Fruit fly (Drosophila melanogaster): Measurements from ENCODE around the gene HP1b.

HP1b gene

DNA sequence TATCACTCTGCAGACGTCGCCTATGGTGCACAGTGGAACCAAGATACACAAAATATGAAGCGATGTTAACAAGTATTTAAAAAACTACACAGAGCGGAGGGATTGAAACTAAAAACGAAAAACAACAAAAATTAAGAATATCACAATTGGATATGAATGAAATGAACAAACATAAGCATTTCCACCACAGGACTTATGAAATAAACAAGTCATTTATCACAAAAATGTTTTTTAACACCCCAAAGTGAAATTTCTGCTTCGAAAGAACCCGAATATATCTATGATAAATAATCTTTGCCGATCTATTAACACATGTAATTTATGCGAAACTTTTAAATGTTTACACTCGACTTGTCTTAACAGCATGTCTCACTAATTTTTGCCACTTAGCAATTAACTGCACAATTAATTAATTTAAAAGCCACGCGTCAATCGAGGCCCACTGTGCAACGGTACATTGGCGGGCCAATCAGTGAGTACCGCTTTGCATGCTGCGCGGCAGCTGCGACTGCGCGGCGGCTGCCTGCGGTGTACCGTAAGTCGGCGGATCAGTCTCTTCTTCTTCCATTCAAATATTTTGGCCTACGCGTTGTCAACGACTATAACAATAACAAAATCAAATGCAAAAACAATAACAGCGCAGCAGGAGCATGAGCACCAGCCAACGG lies 38.9 kb upstream of the HP1b start (continued):
- TF ChIP-seq Blimp-1 (GFP tag; optimal IDR thresholded peaks at IDR 0.05): no peak
- TF ChIP-seq Eip75B (GFP tag; optimal IDR thresholded peaks at IDR 0.05): peak; percentile 13
- TF ChIP-seq Eip78C (GFP tag): peak; percentile 95
- TF ChIP-seq CG8119 (GFP tag; IDR thresholded peaks at IDR 0.05): peak; percentile 73
- peak; percentile 45 for TF ChIP-seq lz (GFP tag; optimal IDR thresholded peaks at IDR 0.05)
- no peak for TF ChIP-seq CG6854 (GFP tag; optimal IDR thresholded peaks at IDR 0.05)
- no peak for TF ChIP-seq Eip93F (GFP tag; optimal IDR thresholded peaks at IDR 0.05)
- no peak for TF ChIP-seq CG8319 (GFP tag; optimal IDR thresholded peaks at IDR 0.05)
- peak; percentile 30 for TF ChIP-seq dac (GFP tag; optimal IDR thresholded peaks at IDR 0.05)

dm6 chrX:9042457-9043045 lies 38.3 kb upstream of the HP1b start:
- TF ChIP-seq Eip75B (GFP tag; optimal IDR thresholded peaks at IDR 0.05) (peak; percentile 59), Smox (GFP tag; optimal IDR thresholded peaks at IDR 0.05) (peak; percentile 42), Hr39 (GFP tag; optimal IDR thresholded peaks at IDR 0.05) (peak; percentile 34), salr (GFP tag; optimal IDR thresholded peaks at IDR 0.05) (no peak), Ets21C (GFP tag; optimal IDR thresholded peaks at IDR 0.05) (peak; percentile 10), lz (GFP tag; optimal IDR thresholded peaks at IDR 0.05) (no peak), svp (GFP tag) (peak; percentile 76), CG10631 (GFP tag; optimal IDR thresholded peaks at IDR 0.05) (peak; percentile 35), CG11762 (GFP tag; optimal IDR thresholded peaks at IDR 0.05; ENCODE audit: insufficient read depth) (no peak), CG10669 (GFP tag; optimal IDR thresholded peaks at IDR 0.05) (peak; percentile 20), OdsH (GFP tag; optimal IDR thresholded peaks at IDR 0.05) (no peak), topi (GFP tag; optimal IDR thresholded peaks at IDR 0.05) (peak; percentile 48), CG32006 (GFP tag; optimal IDR thresholded peaks at IDR 0.05) (peak; percentile 27), dsx (GFP tag; optimal IDR thresholded peaks at IDR 0.05; ENCODE audit: poor library complexity, severe bottlenecking) (peak; percentile 20), Hr4 (GFP tag; optimal IDR thresholded peaks at IDR 0.05) (peak; percentile 22), CG31627 (GFP tag; optimal IDR thresholded peaks at IDR 0.05) (peak; percentile 20), CG9139 (GFP tag; optimal IDR thresholded peaks at IDR 0.05) (peak; percentile 16), CG6854 (GFP tag; optimal IDR thresholded peaks at IDR 0.05) (peak; percentile 15), fd85E (GFP tag; optimal IDR thresholded peaks at IDR 0.05) (no peak), CG16779 (tag; optimal IDR thresholded peaks at IDR 0.05) (peak; percentile 16), CG3032 (tag; optimal IDR thresholded peaks at IDR 0.05) (no peak), Lpt (GFP tag; optimal IDR thresholded peaks at IDR 0.05) (no peak), Sox102F (GFP tag; optimal IDR thresholded peaks at IDR 0.05) (peak; percentile 55), Gug (GFP tag; IDR thresholded peaks at IDR 0.05) (no peak; the same call in 1 of the 2 replicates), Eip78C (GFP tag) (peak; percentile 79), CG6276 (GFP tag; optimal IDR thresholded peaks at IDR 0.05) (no peak), Hr38 (GFP tag; optimal IDR thresholded peaks at IDR 0.05) (no peak), CG11294 (GFP tag; IDR thresholded peaks at IDR 0.05) (no peak), eg (GFP tag; IDR thresholded peaks at IDR 0.05) (peak; percentile 44; the same call in 2 of the 3 replicates), vri (GFP tag; optimal IDR thresholded peaks at IDR 0.05) (peak; percentile 75), Eip93F (GFP tag; optimal IDR thresholded peaks at IDR 0.05) (no peak), Met (GFP tag; optimal IDR thresholded peaks at IDR 0.05) (peak; percentile 59), CG8632 (GFP tag; optimal IDR thresholded peaks at IDR 0.05) (no peak), fkh (GFP tag; optimal IDR thresholded peaks at IDR 0.05) (peak; percentile 60), pdm3 (GFP tag; optimal IDR thresholded peaks at IDR 0.05) (peak; percentile 33), CG34406 (GFP tag; optimal IDR thresholded peaks at IDR 0.05) (peak; percentile 27), ss (GFP tag; optimal IDR thresholded peaks at IDR 0.05) (peak; percentile 8 to 25), achi (GFP tag; optimal IDR thresholded peaks at IDR 0.05) (peak; percentile 16), Sox14 (GFP tag; optimal IDR thresholded peaks at IDR 0.05) (peak; percentile 14), Ets96B (tag; optimal IDR thresholded peaks at IDR 0.05) (peak; percentile 20), esn (GFP tag; optimal IDR thresholded peaks at IDR 0.05) (peak; percentile 44), spab (GFP tag; optimal IDR thresholded peaks at IDR 0.05) (no peak), cyc (GFP tag; optimal IDR thresholded peaks at IDR 0.05) (peak; percentile 25), CG15336 (GFP tag; IDR thresholded peaks at IDR 0.05) (peak; percentile 7; the same call in 1 of the 2 replicates)
